Fruit fly (Drosophila melanogaster): ENCODE measurements around the gene CG1958.

The CG1958 gene

dm6 chrX:7306538-7307477 lies 40.1 kb downstream of the CG1958 start (continued):
- TF ChIP-seq YL-1 (GFP tag; optimal IDR thresholded peaks at IDR 0.05) (peak; percentile 75), Oaz (GFP tag; IDR thresholded peaks at IDR 0.05) (peak; percentile 61), Bgb (GFP tag; IDR thresholded peaks at IDR 0.05; ENCODE audit: partially characterized antibody) (peak; percentile 45; the same call in 1 of the 2 replicates), bigmax (GFP tag; optimal IDR thresholded peaks at IDR 0.05) (no peak), CG4328 (GFP tag; optimal IDR thresholded peaks at IDR 0.05) (peak; percentile 91), wdn (GFP tag; IDR thresholded peaks at IDR 0.05) (0 out of 2 replicates have a peak, but pooled peaks have one; percentile 4), tup (GFP tag; optimal IDR thresholded peaks at IDR 0.05) (no peak), ato (GFP tag; IDR thresholded peaks at IDR 0.05; ENCODE audit: partially characterized antibody) (no peak), BtbVII (GFP tag; optimal IDR thresholded peaks at IDR 0.05) (peak; percentile 92), CG6689 (GFP tag; IDR thresholded peaks at IDR 0.05) (peak; percentile 85), phol (tag; optimal IDR thresholded peaks at IDR 0.05) (peak; percentile 97), CG8944 (GFP tag; optimal IDR thresholded peaks at IDR 0.05) (peak; percentile 80), grn (GFP tag; optimal IDR thresholded peaks at IDR 0.05) (peak; percentile 4), Mad (GFP tag; optimal IDR thresholded peaks at IDR 0.05) (peak; percentile 69), pita (GFP tag; optimal IDR thresholded peaks at IDR 0.05) (no peak), ewg (GFP tag; optimal IDR thresholded peaks at IDR 0.05) (peak; percentile 89), NC2β (GFP tag; optimal IDR thresholded peaks at IDR 0.05) (peak; percentile 68), Myb (GFP tag; optimal IDR thresholded peaks at IDR 0.05) (peak; percentile 66), CG6654 (GFP tag; optimal IDR thresholded peaks at IDR 0.05) (peak; percentile 90), row (GFP tag; IDR thresholded peaks at IDR 0.05) (peak; percentile 76), B-H1 (GFP tag; IDR thresholded peaks at IDR 0.05) (peak; percentile 64), CoRest (tag; optimal IDR thresholded peaks at IDR 0.05) (peak; percentile 98), Dbx (GFP tag; IDR thresholded peaks at IDR 0.05) (peak; percentile 38), prd (optimal IDR thresholded peaks at IDR 0.05) (no peak), prd (GFP tag; IDR thresholded peaks at IDR 0.05) (peak; percentile 83; the same call in 2 of the 3 replicates), Asciz (GFP tag; optimal IDR thresholded peaks at IDR 0.05) (peak; percentile 95), MESR4 (GFP tag; optimal IDR thresholded peaks at IDR 0.05) (no peak), Xbp1 (GFP tag; optimal IDR thresholded peaks at IDR 0.05) (peak; percentile 90), CG2889 (GFP tag; IDR thresholded peaks at IDR 0.05) (peak; percentile 55; the same call in 1 of the 3 replicates), pnt (GFP tag; optimal IDR thresholded peaks at IDR 0.05) (peak; percentile 73), mam (GFP tag; optimal IDR thresholded peaks at IDR 0.05) (peak; percentile 73), Opbp (GFP tag; IDR thresholded peaks at IDR 0.05; ENCODE audit: partially characterized antibody) (0 out of 3 replicates have a peak, but pooled peaks have one; percentile 28), Ssrp (tag; optimal IDR thresholded peaks at IDR 0.05) (peak; percentile 95), emc (GFP tag; optimal IDR thresholded peaks at IDR 0.05) (peak; percentile 80), CG5953 (GFP tag; IDR thresholded peaks at IDR 0.05) (no peak), CG15696 (tag; optimal IDR thresholded peaks at IDR 0.05) (peak; percentile 88), CG6765 (GFP tag; optimal IDR thresholded peaks at IDR 0.05) (peak; percentile 87), knrl (GFP tag; IDR thresholded peaks at IDR 0.05; ENCODE audit: partially characterized antibody) (peak; percentile 39; the same call in 1 of the 3 replicates), CG31224 (GFP tag; IDR thresholded peaks at IDR 0.05) (peak; percentile 47; the same call in 1 of the 2 replicates), dati (GFP tag; IDR thresholded peaks at IDR 0.05) (0 out of 2 replicates have a peak, but pooled peaks have one; percentile 21), TFAM (GFP tag; optimal IDR thresholded peaks at IDR 0.05) (peak; percentile 30), lola (GFP tag; optimal IDR thresholded peaks at IDR 0.05) (peak in 1 of 3 experiments; percentile 98), CG4424 (GFP tag; optimal IDR thresholded peaks at IDR 0.05) (peak; percentile 95), CG2678 (tag; optimal IDR thresholded peaks at IDR 0.05) (peak; percentile 96), CG11723 (GFP tag; optimal IDR thresholded peaks at IDR 0.05) (peak; percentile 84), Hmr (GFP tag; optimal IDR thresholded peaks at IDR 0.05) (peak; percentile 89), pb (GFP tag; optimal IDR thresholded peaks at IDR 0.05) (peak; percentile 51)

Data from whole organism, embryonic.